Worm (Caenorhabditis elegans) whole organism, early embryonic: ENCODE measurements around the gene glb-13.

Experiments used
- B0310.2 ChIP-seq: sonication (generic microtip); optimal IDR thresholded peaks from 2 replicates; lab custom pipeline; 2016; ENCODE audit warnings: mild to moderate bottlenecking, missing genetic modification characterization, missing compliant biosample characterization
- aly-1 ChIP-seq: sonication (generic microtip); optimal IDR thresholded peaks from 2 replicates; lab custom pipeline; 2016; ENCODE audit warnings: missing genetic modification characterization, missing compliant biosample characterization
- ama-1 ChIP-seq: fragments of 150-350 bp; optimal IDR thresholded peaks from 2 replicates; lab custom pipeline; 2014
- ceh-13 ChIP-seq: fragments of 200-800 bp; sonication (Bioruptor generic); optimal IDR thresholded peaks from 2 replicates; lab custom pipeline; 2018; ENCODE audit warnings: mild to moderate bottlenecking, missing genetic modification characterization, missing compliant biosample characterization
- ceh-36 ChIP-seq: sonication (generic microtip); optimal IDR thresholded peaks from 2 replicates; lab custom pipeline; 2016; ENCODE audit warnings: missing genetic modification characterization, inconsistent platforms, missing compliant biosample characterization
- flt-1 ChIP-seq: fragments of 200-800 bp; sonication (Bioruptor generic); IDR thresholded peaks from 2 replicates; pipeline ENCODE4 v1.3.6; 2022; ENCODE audit warnings: missing genetic modification characterization, missing compliant biosample characterization
- hmg-4 ChIP-seq: fragments of 200-800 bp; sonication (Bioruptor generic); optimal IDR thresholded peaks from 2 replicates; lab custom pipeline; 2018; ENCODE audit warnings: mild to moderate bottlenecking, missing genetic modification characterization, missing compliant biosample characterization
- hnd-1 ChIP-seq: sonication (generic microtip); optimal IDR thresholded peaks from 2 replicates; lab custom pipeline; 2016; ENCODE audit warnings: missing genetic modification characterization, missing compliant biosample characterization
- scrt-1 ChIP-seq: fragments of 200-800 bp; sonication (Bioruptor generic); IDR thresholded peaks from 2 replicates; pipeline ENCODE4 v1.3.6; 2022; ENCODE audit warnings: missing genetic modification characterization, missing compliant biosample characterization
- tbx-11 ChIP-seq: fragments of 200-800 bp; sonication (Bioruptor generic); IDR thresholded peaks from 2 replicates; pipeline ENCODE4 v1.3.6; 2022; ENCODE audit warnings: missing genetic modification characterization, missing compliant biosample characterization
- tbx-37 ChIP-seq: fragments of 200-800 bp; sonication (Bioruptor generic); conservative IDR thresholded peaks from 2 replicates; pipeline ENCODE4 v1.3.6; 2022; ENCODE audit warnings: missing genetic modification reagents, missing genetic modification characterization, missing compliant biosample characterization
- tra-4 ChIP-seq: sonication (generic microtip); optimal IDR thresholded peaks from 2 replicates; lab custom pipeline; 2017; ENCODE audit warnings: missing genetic modification characterization, missing compliant biosample characterization

ce11 chrX:12348329-12348728, 29.9 kb downstream of the glb-13 start, which contains the start of gene F42F12.14:
- no peak for TF ChIP-seq tbx-37 (GFP tag; lab: Robert Waterston, UW)
- TF ChIP-seq B0310.2 (tag; lab: Kevin White, UChicago): no peak
- TF ChIP-seq hnd-1 (tag; lab: Kevin White, UChicago): no peak
- TF ChIP-seq ama-1 (lab: Kevin White, UChicago): no peak
- no peak for TF ChIP-seq tra-4
- TF ChIP-seq scrt-1 (GFP tag; lab: Robert Waterston, UW): no peak
- TF ChIP-seq ceh-13 (GFP tag; lab: Kevin White, UChicago): no peak
- no peak for TF ChIP-seq ceh-36 (tag; lab: Kevin White, UChicago)
- no peak for TF ChIP-seq flt-1 (GFP tag; lab: Robert Waterston, UW)
- no peak for TF ChIP-seq aly-1
- no peak for TF ChIP-seq hmg-4 (GFP tag; lab: Kevin White, UChicago)
- no peak for TF ChIP-seq tbx-11
